Worm (Caenorhabditis elegans) whole organism, early embryonic: ENCODE results near the gene W04G3.12.

Source experiments
- B0310.2 ChIP-seq: sonication (generic microtip); optimal IDR thresholded peaks from 2 replicates; lab custom pipeline; 2016; ENCODE audit warnings: mild to moderate bottlenecking, missing genetic modification characterization, missing compliant biosample characterization
- F13C5.2 ChIP-seq: sonication (generic microtip); optimal IDR thresholded peaks from 2 replicates; lab custom pipeline; 2017; ENCODE audit warnings: mild to moderate bottlenecking, missing genetic modification characterization, inconsistent platforms, missing compliant biosample characterization
- aly-1 ChIP-seq: sonication (generic microtip); optimal IDR thresholded peaks from 2 replicates; lab custom pipeline; 2016; ENCODE audit warnings: missing genetic modification characterization, missing compliant biosample characterization
- ama-1 ChIP-seq: fragments of 150-350 bp; optimal IDR thresholded peaks from 2 replicates; lab custom pipeline; 2014
- ceh-13 ChIP-seq: fragments of 200-800 bp; sonication (Bioruptor generic); optimal IDR thresholded peaks from 2 replicates; lab custom pipeline; 2018; ENCODE audit warnings: mild to moderate bottlenecking, missing genetic modification characterization, missing compliant biosample characterization
- ceh-36 ChIP-seq: sonication (generic microtip); optimal IDR thresholded peaks from 2 replicates; lab custom pipeline; 2016; ENCODE audit warnings: missing genetic modification characterization, inconsistent platforms, missing compliant biosample characterization
- ets-7 ChIP-seq: sonication (generic microtip); optimal IDR thresholded peaks from 2 replicates; lab custom pipeline; 2016; ENCODE audit warnings: missing genotype, missing genetic modification characterization, missing compliant biosample characterization
- flt-1 ChIP-seq: fragments of 200-800 bp; sonication (Bioruptor generic); IDR thresholded peaks from 2 replicates; pipeline ENCODE4 v1.3.6; 2022; ENCODE audit warnings: missing genetic modification characterization, missing compliant biosample characterization
- hmbx-1 ChIP-seq: sonication (generic microtip); optimal IDR thresholded peaks from 2 replicates; lab custom pipeline; 2016; ENCODE audit warnings: mild to moderate bottlenecking, missing genetic modification characterization, missing compliant biosample characterization
- hmg-4 ChIP-seq: fragments of 200-800 bp; sonication (Bioruptor generic); optimal IDR thresholded peaks from 2 replicates; lab custom pipeline; 2018; ENCODE audit warnings: mild to moderate bottlenecking, missing genetic modification characterization, missing compliant biosample characterization
- hnd-1 ChIP-seq: sonication (generic microtip); optimal IDR thresholded peaks from 2 replicates; lab custom pipeline; 2016; ENCODE audit warnings: missing genetic modification characterization, missing compliant biosample characterization
- pes-1 ChIP-seq: fragments of 200-800 bp; sonication (Bioruptor generic); IDR thresholded peaks from 2 replicates; pipeline ENCODE4 v1.3.6; 2022; ENCODE audit warnings: missing genetic modification reagents, missing genetic modification characterization, missing compliant biosample characterization
- scrt-1 ChIP-seq: fragments of 200-800 bp; sonication (Bioruptor generic); IDR thresholded peaks from 2 replicates; pipeline ENCODE4 v1.3.6; 2022; ENCODE audit warnings: missing genetic modification characterization, missing compliant biosample characterization
- sea-1 ChIP-seq: fragments of 200-800 bp; sonication (Bioruptor generic); conservative IDR thresholded peaks from 2 replicates; pipeline ENCODE4 v1.3.6; 2022; ENCODE audit warnings: missing genetic modification characterization, missing compliant biosample characterization
- tbx-11 ChIP-seq: fragments of 200-800 bp; sonication (Bioruptor generic); IDR thresholded peaks from 2 replicates; pipeline ENCODE4 v1.3.6; 2022; ENCODE audit warnings: missing genetic modification characterization, missing compliant biosample characterization
- tbx-37 ChIP-seq: fragments of 200-800 bp; sonication (Bioruptor generic); conservative IDR thresholded peaks from 2 replicates; pipeline ENCODE4 v1.3.6; 2022; ENCODE audit warnings: missing genetic modification reagents, missing genetic modification characterization, missing compliant biosample characterization
- tra-4 ChIP-seq: sonication (generic microtip); optimal IDR thresholded peaks from 2 replicates; lab custom pipeline; 2017; ENCODE audit warnings: missing genetic modification characterization, missing compliant biosample characterization

The W04G3.12 gene

ce11 chrX:11093985-11094593 is 17.5 kb upstream of the W04G3.12 start:
- TF ChIP-seq B0310.2 (tag; lab: Kevin White, UChicago): no peak
- TF ChIP-seq F13C5.2: peak; percentile 98
- TF ChIP-seq aly-1 (tag; lab: Kevin White, UChicago): no peak
- peak; percentile 95 for TF ChIP-seq hmg-4 (GFP tag; lab: Kevin White, UChicago)
- TF ChIP-seq tra-4 (tag; lab: Kevin White, UChicago): peak; percentile 5
- TF ChIP-seq tbx-37 (GFP tag; lab: Robert Waterston, UW): peak; percentile 67
- TF ChIP-seq hmbx-1 (tag; lab: Kevin White, UChicago): no peak
- TF ChIP-seq pes-1 (GFP tag; lab: Robert Waterston, UW): no peak; the same call in none of the 2 replicates
- peak; percentile 49; the same call in 1 of the 2 replicates for TF ChIP-seq sea-1 (GFP tag; lab: Robert Waterston, UW)
- no peak for TF ChIP-seq ama-1 (lab: Kevin White, UChicago)
- peak; percentile 71 for TF ChIP-seq scrt-1 (GFP tag; lab: Robert Waterston, UW)
- TF ChIP-seq tbx-11: peak; percentile 70
- peak; percentile 26 for TF ChIP-seq ceh-13 (GFP tag; lab: Kevin White, UChicago)
- no peak for TF ChIP-seq hnd-1 (tag; lab: Kevin White, UChicago)
- no peak for TF ChIP-seq ets-7 (tag; lab: Kevin White, UChicago)
- no peak for TF ChIP-seq ceh-36 (tag; lab: Kevin White, UChicago)
- TF ChIP-seq flt-1 (GFP tag; lab: Robert Waterston, UW): peak; percentile 74

DNA sequence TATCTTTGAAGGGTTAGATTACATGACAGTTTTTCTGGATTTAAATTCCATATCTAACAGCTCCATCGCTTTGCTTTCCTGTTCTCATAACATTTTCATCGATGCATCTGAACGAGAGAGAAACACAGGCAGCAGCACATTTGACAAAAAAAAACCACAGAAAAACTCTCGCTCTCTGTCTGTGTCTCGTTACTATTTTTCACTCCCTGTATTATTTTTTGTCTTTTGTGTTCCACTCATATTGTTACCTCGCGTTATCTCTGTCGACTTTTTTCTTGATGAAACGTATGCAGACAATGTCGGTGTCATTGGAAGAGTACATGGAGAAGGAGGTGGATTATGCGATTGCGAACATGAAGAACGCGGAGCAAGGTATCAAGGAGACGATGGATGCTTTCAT is 12.4 kb upstream of the W04G3.12 start, which contains the start of gene W04G3.11:
Gene W04G3.11, plus strand, starts transcription at position 244 of the 400 bp plus-strand sequence.
- no peak for TF ChIP-seq F13C5.2
- TF ChIP-seq sea-1 (GFP tag; lab: Robert Waterston, UW): no peak
- no peak for TF ChIP-seq aly-1 (tag; lab: Kevin White, UChicago)
- no peak for TF ChIP-seq hnd-1 (tag; lab: Kevin White, UChicago)
- no peak for TF ChIP-seq ceh-36 (tag; lab: Kevin White, UChicago)
- TF ChIP-seq scrt-1 (GFP tag; lab: Robert Waterston, UW): no peak
- TF ChIP-seq tbx-11: no peak
- TF ChIP-seq hmbx-1 (tag; lab: Kevin White, UChicago): no peak
- no peak for TF ChIP-seq ama-1 (lab: Kevin White, UChicago)
- TF ChIP-seq ceh-13 (GFP tag; lab: Kevin White, UChicago): no peak
- TF ChIP-seq pes-1 (GFP tag; lab: Robert Waterston, UW): no peak
- no peak for TF ChIP-seq tra-4 (tag; lab: Kevin White, UChicago)
- TF ChIP-seq flt-1 (GFP tag; lab: Robert Waterston, UW): no peak
- TF ChIP-seq tbx-37 (GFP tag; lab: Robert Waterston, UW): no peak
- TF ChIP-seq hmg-4 (GFP tag; lab: Kevin White, UChicago): no peak
- TF ChIP-seq B0310.2 (tag; lab: Kevin White, UChicago): no peak
- TF ChIP-seq ets-7 (tag; lab: Kevin White, UChicago): no peak

DNA sequence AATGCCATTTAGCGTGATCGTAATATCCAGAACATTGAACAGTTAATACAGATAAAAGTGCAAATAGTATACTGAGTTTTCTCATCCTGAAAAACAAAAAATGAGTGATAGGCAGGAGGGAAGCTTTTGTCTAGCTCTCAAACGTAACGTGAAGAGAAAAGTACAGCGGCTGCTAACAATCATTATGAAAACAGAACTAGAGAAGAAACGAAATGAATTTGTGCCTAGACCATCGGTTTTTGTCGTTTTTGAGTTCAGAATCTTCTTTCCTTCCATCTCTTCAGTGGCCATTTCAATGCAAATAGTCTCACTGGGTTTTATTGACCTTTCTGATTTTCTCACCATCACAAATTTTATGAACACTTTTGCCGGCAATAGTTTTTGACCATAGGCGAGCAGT is 8.6 kb upstream of the W04G3.12 start, which contains the start of gene W04G3.7:
Gene W04G3.7, minus strand, starts transcription at position 101 of the 400 bp plus-strand sequence.
- no peak for TF ChIP-seq sea-1 (GFP tag; lab: Robert Waterston, UW)
- no peak for TF ChIP-seq F13C5.2
- no peak for TF ChIP-seq pes-1 (GFP tag; lab: Robert Waterston, UW)
- TF ChIP-seq aly-1 (tag; lab: Kevin White, UChicago): no peak
- no peak for TF ChIP-seq ceh-13 (GFP tag; lab: Kevin White, UChicago)

DNA sequence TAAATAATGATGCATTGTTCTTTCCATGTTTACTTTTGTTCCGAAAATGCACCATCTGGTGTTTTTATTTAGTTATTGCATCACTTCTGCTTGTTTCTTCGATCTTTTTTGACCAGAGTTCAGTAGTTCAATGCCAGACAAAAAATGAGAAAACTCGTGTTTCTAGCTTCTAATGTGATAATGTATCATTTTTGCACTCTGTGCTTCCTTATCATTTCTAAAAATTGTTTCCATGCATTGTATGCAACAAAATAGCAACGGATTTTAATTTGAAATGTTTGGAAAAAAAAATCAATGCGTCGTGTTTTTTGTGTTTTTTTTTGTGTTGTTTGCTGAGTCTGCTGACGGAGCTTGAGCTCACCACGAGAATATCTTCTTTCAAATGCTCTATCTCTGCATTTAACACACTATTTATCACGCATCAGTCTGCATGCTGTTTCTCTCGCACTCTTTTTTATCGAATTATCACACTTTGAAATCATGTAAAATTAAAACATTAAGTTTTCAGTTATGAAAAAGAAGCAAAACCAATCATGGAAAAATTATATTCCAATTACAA is 3.6 kb upstream of the W04G3.12 start, which contains the start of gene sulp-7:
Gene sulp-7, plus strand, starts transcription at position 509 of the 559 bp plus-strand sequence.
- TF ChIP-seq ama-1 (lab: Kevin White, UChicago): no peak
- no peak for TF ChIP-seq aly-1 (tag; lab: Kevin White, UChicago)
- no peak for TF ChIP-seq ceh-36 (tag; lab: Kevin White, UChicago)
- no peak for TF ChIP-seq pes-1 (GFP tag; lab: Robert Waterston, UW)
- no peak for TF ChIP-seq F13C5.2
- no peak for TF ChIP-seq tra-4 (tag; lab: Kevin White, UChicago)
- TF ChIP-seq hnd-1 (tag; lab: Kevin White, UChicago): no peak
- TF ChIP-seq ets-7 (tag; lab: Kevin White, UChicago): no peak
- no peak for TF ChIP-seq hmbx-1 (tag; lab: Kevin White, UChicago)
- no peak for TF ChIP-seq B0310.2 (tag; lab: Kevin White, UChicago)
- no peak for TF ChIP-seq hmg-4 (GFP tag; lab: Kevin White, UChicago)
- no peak for TF ChIP-seq flt-1 (GFP tag; lab: Robert Waterston, UW)
- no peak for TF ChIP-seq tbx-11
- TF ChIP-seq sea-1 (GFP tag; lab: Robert Waterston, UW): no peak
- TF ChIP-seq scrt-1 (GFP tag; lab: Robert Waterston, UW): no peak
- TF ChIP-seq ceh-13 (GFP tag; lab: Kevin White, UChicago): no peak

- TF ChIP-seq tbx-11: no peak
- TF ChIP-seq ama-1 (lab: Kevin White, UChicago): no peak
- TF ChIP-seq aly-1 (tag; lab: Kevin White, UChicago): no peak
- no peak for TF ChIP-seq B0310.2 (tag; lab: Kevin White, UChicago)
- no peak for TF ChIP-seq sea-1 (GFP tag; lab: Robert Waterston, UW)
- TF ChIP-seq ceh-13 (GFP tag; lab: Kevin White, UChicago): no peak
- no peak for TF ChIP-seq hmg-4 (GFP tag; lab: Kevin White, UChicago)
- TF ChIP-seq ets-7 (tag; lab: Kevin White, UChicago): no peak
- no peak for TF ChIP-seq pes-1 (GFP tag; lab: Robert Waterston, UW)
- no peak for TF ChIP-seq tbx-37 (GFP tag; lab: Robert Waterston, UW)
- TF ChIP-seq hnd-1 (tag; lab: Kevin White, UChicago): no peak
- no peak for TF ChIP-seq F13C5.2
Measured at ce11 chrX:11079667-11080066, 3.1 kb upstream of the W04G3.12 start, which contains the start of gene W04G3.13. TSS of gene W04G3.13 (minus strand) at chrX:11079767.

DNA sequence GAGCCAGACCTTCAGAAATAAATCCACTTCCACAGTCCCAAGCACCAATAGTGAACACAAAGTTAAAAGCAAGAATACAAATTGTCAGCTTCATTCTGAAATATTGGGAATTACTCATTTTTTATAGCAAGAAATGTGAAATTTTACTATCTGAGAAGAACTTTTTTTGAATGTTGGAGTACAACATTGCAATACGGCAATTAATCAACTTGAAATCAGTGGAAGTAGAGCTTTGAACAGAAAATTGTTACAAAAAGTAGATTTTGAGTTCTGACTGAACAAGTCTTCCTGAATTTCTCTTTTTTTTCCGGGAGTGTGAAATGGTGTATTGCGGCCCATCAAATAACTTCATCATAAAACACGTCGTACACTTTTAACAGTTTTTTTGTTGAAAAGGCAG is 1.5 kb upstream of the W04G3.12 start, which contains the start of gene W04G3.10:
Gene W04G3.10, minus strand, starts transcription at position 101 of the 400 bp plus-strand sequence.
- TF ChIP-seq hmg-4 (GFP tag; lab: Kevin White, UChicago) (no peak), ceh-36 (tag; lab: Kevin White, UChicago) (no peak), flt-1 (GFP tag; lab: Robert Waterston, UW) (no peak), tbx-11 (no peak), ets-7 (tag; lab: Kevin White, UChicago) (no peak), hmbx-1 (tag; lab: Kevin White, UChicago) (no peak), aly-1 (tag; lab: Kevin White, UChicago) (no peak), pes-1 (GFP tag; lab: Robert Waterston, UW) (no peak)
